Fruit fly (Drosophila melanogaster) whole organism, embryonic: Measurements from ENCODE around the gene dgt1.

Source experiments
- Antp ChIP-seq: fragments of 200-800 bp; sonication (Bioruptor generic); optimal IDR thresholded peaks from 3 replicates; lab custom pipeline; 2016; ENCODE audit warnings: missing biosample characterization, missing genetic modification characterization
- Atf-2 ChIP-seq: fragments of 200-800 bp; sonication (Bioruptor generic); optimal IDR thresholded peaks from 2 replicates; lab custom pipeline; 2016; ENCODE audit warnings: missing biosample characterization, missing genetic modification characterization
- Atf3 ChIP-seq: fragments of 200-800 bp; sonication (Bioruptor generic); optimal IDR thresholded peaks from 3 replicates; lab custom pipeline; 2016; ENCODE audit warnings: missing biosample characterization, missing genetic modification characterization
- CG1024 ChIP-seq: fragments of 200-800 bp; sonication (Bioruptor generic); IDR thresholded peaks from 2 replicates; pipeline ENCODE4 v1.3.6; 2022; ENCODE audit warnings: missing biosample characterization, missing genetic modification characterization
- CG11456 ChIP-seq: fragments of 200-800 bp; sonication (Bioruptor generic); IDR thresholded peaks from 3 replicates; pipeline ENCODE4 v1.3.6; 2022; ENCODE audit warnings: missing biosample characterization, missing genetic modification characterization
- CG12071 ChIP-seq: fragments of 200-800 bp; sonication (Bioruptor generic); optimal IDR thresholded peaks from 3 replicates; lab custom pipeline; 2018; ENCODE audit warnings: missing biosample characterization, mild to moderate bottlenecking, missing genetic modification characterization
- CG12155 ChIP-seq: fragments of 200-800 bp; sonication (Bioruptor generic); optimal IDR thresholded peaks from 3 replicates; lab custom pipeline; 2016; ENCODE audit warnings: missing biosample characterization, missing genetic modification characterization
- CG12769 ChIP-seq: fragments of 200-800 bp; sonication (Bioruptor generic); optimal IDR thresholded peaks from 2 replicates; lab custom pipeline; 2019; ENCODE audit warnings: missing biosample characterization, mild to moderate bottlenecking, missing genetic modification characterization, moderate library complexity
- CG14441 ChIP-seq: fragments of 200-800 bp; sonication (Bioruptor generic); IDR thresholded peaks from 2 replicates; pipeline ENCODE4 v1.3.6; 2022; ENCODE audit warnings: missing biosample characterization, missing genetic modification characterization
- CG17328 ChIP-seq: fragments of 200-800 bp; sonication (Bioruptor generic); IDR thresholded peaks from 2 replicates; pipeline ENCODE4 v1.3.6; 2022; ENCODE audit warnings: missing biosample characterization, missing genetic modification characterization
- CG2116 ChIP-seq: fragments of 200-800 bp; sonication (Bioruptor generic); optimal IDR thresholded peaks from 3 replicates; lab custom pipeline; 2018; ENCODE audit warnings: missing biosample characterization, mild to moderate bottlenecking, missing genetic modification characterization
- CG3838 ChIP-seq: fragments of 200-800 bp; sonication (Bioruptor generic); optimal IDR thresholded peaks from 3 replicates; lab custom pipeline; 2016; ENCODE audit warnings: missing biosample characterization, missing genetic modification characterization
- CG3847 ChIP-seq: fragments of 200-800 bp; sonication (Bioruptor generic); IDR thresholded peaks from 2 replicates; pipeline ENCODE4 v1.3.6; 2022; ENCODE audit warnings: missing biosample characterization, missing genetic modification characterization
- CG5180 ChIP-seq: fragments of 200-800 bp; sonication (Bioruptor generic); optimal IDR thresholded peaks from 3 replicates; lab custom pipeline; 2017; ENCODE audit warnings: missing biosample characterization, missing genetic modification characterization, mild to moderate bottlenecking, moderate library complexity, missing genetic modification reagents
- CG5953 ChIP-seq: fragments of 200-800 bp; sonication (Bioruptor generic); IDR thresholded peaks from 2 replicates; pipeline ENCODE4 v1.3.6; 2022; ENCODE audit warnings: missing biosample characterization, missing genetic modification characterization
- CG6689 ChIP-seq: fragments of 200-800 bp; sonication (Bioruptor generic); IDR thresholded peaks from 2 replicates; pipeline ENCODE4 v1.3.6; 2022; ENCODE audit warnings: missing biosample characterization, missing genetic modification characterization
- CG6813 ChIP-seq: fragments of 200-800 bp; sonication (Bioruptor generic); optimal IDR thresholded peaks from 2 replicates; lab custom pipeline; 2017; ENCODE audit warnings: missing biosample characterization, missing genetic modification characterization, mild to moderate bottlenecking, moderate library complexity, missing genetic modification reagents
- CG7556 ChIP-seq: fragments of 200-800 bp; sonication (Bioruptor generic); optimal IDR thresholded peaks from 2 replicates; lab custom pipeline; 2017; ENCODE audit warnings: missing biosample characterization, mild to moderate bottlenecking, missing genetic modification characterization
- CG7839 ChIP-seq: fragments of 200-800 bp; sonication (Bioruptor generic); optimal IDR thresholded peaks from 3 replicates; lab custom pipeline; 2018; ENCODE audit warnings: missing biosample characterization, mild to moderate bottlenecking, missing genetic modification characterization, moderate library complexity
- CG7963 ChIP-seq: fragments of 200-800 bp; sonication (Bioruptor generic); IDR thresholded peaks from 3 replicates; pipeline ENCODE4 v1.3.6; 2022; ENCODE audit warnings: missing biosample characterization, missing genetic modification characterization; ENCODE audit not compliant: partially characterized antibody
- Camta ChIP-seq: fragments of 200-800 bp; sonication (Bioruptor generic); optimal IDR thresholded peaks from 2 replicates; lab custom pipeline; 2016; ENCODE audit warnings: missing biosample characterization, missing genetic modification characterization
- D ChIP-seq, 2 experiments: fragments of 200-800 bp in 1 of 2; fragments of >200 bp in 1 of 2; sonication (Bioruptor generic) in 1 of 2; optimal IDR thresholded peaks; 2 replicates in 1 of 2; 3 replicates in 1 of 2; lab custom pipeline; 2017; ENCODE audit warnings: mild to moderate bottlenecking in 1 of 2, missing biosample characterization in 1 of 2, missing genetic modification characterization in 1 of 2, missing genetic modification reagents in 1 of 2
- D19B ChIP-seq: fragments of 200-800 bp; sonication (Bioruptor generic); optimal IDR thresholded peaks from 2 replicates; lab custom pipeline; 2017; ENCODE audit warnings: missing biosample characterization, mild to moderate bottlenecking, missing genetic modification characterization
- Dip2 ChIP-seq: fragments of 200-800 bp; sonication (Bioruptor generic); IDR thresholded peaks from 2 replicates; pipeline ENCODE4 v1.3.6; 2022; ENCODE audit warnings: missing biosample characterization, missing genetic modification characterization
- Dll ChIP-seq: fragments of 200-800 bp; sonication (Bioruptor generic); IDR thresholded peaks from 4 replicates; pipeline ENCODE4 v1.3.6; 2022; ENCODE audit warnings: missing biosample characterization, missing genetic modification characterization; ENCODE audit not compliant: partially characterized antibody
- Doc2 ChIP-seq: fragments of 200-800 bp; sonication (Bioruptor generic); IDR thresholded peaks from 2 replicates; pipeline ENCODE4 v1.3.6; 2022; ENCODE audit warnings: missing biosample characterization, missing genetic modification characterization
- Drgx ChIP-seq: fragments of 200-800 bp; sonication (Bioruptor generic); IDR thresholded peaks from 2 replicates; pipeline ENCODE4 v1.3.6; 2022; ENCODE audit warnings: missing biosample characterization, missing genetic modification characterization
- E2f1 ChIP-seq: fragments of 200-800 bp; sonication (Bioruptor generic); IDR thresholded peaks from 2 replicates; pipeline ENCODE4 v1.3.6; 2022; ENCODE audit warnings: missing biosample characterization, missing genetic modification characterization
- H15 ChIP-seq: fragments of 200-800 bp; sonication (Bioruptor generic); IDR thresholded peaks from 3 replicates; pipeline ENCODE4 v1.3.6; 2022; ENCODE audit warnings: missing biosample characterization, missing genetic modification characterization
- Lhr ChIP-seq: fragments of 200-800 bp; sonication (Bioruptor generic); optimal IDR thresholded peaks from 3 replicates; lab custom pipeline; 2017; ENCODE audit warnings: mild to moderate bottlenecking, missing biosample characterization, missing genetic modification reagents, missing genetic modification characterization
- NfI ChIP-seq: fragments of 200-800 bp; sonication (Bioruptor generic); optimal IDR thresholded peaks from 3 replicates; lab custom pipeline; 2018; ENCODE audit warnings: missing biosample characterization, mild to moderate bottlenecking, missing genetic modification characterization, moderate library complexity
- Rfx ChIP-seq: fragments of 200-800 bp; sonication (Bioruptor generic); IDR thresholded peaks from 2 replicates; pipeline ENCODE4 v1.3.6; 2022; ENCODE audit warnings: missing biosample characterization, missing genetic modification characterization
- Usf ChIP-seq: fragments of 200-800 bp; sonication (Bioruptor generic); optimal IDR thresholded peaks from 2 replicates; lab custom pipeline; 2017; ENCODE audit warnings: missing genotype, missing biosample characterization, missing genetic modification characterization
- Vsx1 ChIP-seq: fragments of 200-800 bp; sonication (Bioruptor generic); optimal IDR thresholded peaks from 2 replicates; lab custom pipeline; 2017; ENCODE audit warnings: missing biosample characterization, mild to moderate bottlenecking, missing genetic modification characterization, missing genetic modification reagents
- chif ChIP-seq, 2 experiments: fragments of 200-800 bp; sonication (Bioruptor generic); optimal IDR thresholded peaks; 3 replicates each; lab custom pipeline; 2016; ENCODE audit warnings: missing biosample characterization in 2 of 2, missing genetic modification characterization in 2 of 2
- dati ChIP-seq: fragments of 200-800 bp; sonication (Bioruptor generic); IDR thresholded peaks from 2 replicates; pipeline ENCODE4 v1.3.6; 2022; ENCODE audit warnings: missing biosample characterization, missing genetic modification characterization
- dysf ChIP-seq: fragments of 200-800 bp; sonication (Bioruptor generic); IDR thresholded peaks from 3 replicates; pipeline ENCODE4 v1.3.6; 2022; ENCODE audit warnings: missing biosample characterization, missing genetic modification characterization
- emc ChIP-seq: fragments of 200-800 bp; sonication (Bioruptor generic); optimal IDR thresholded peaks from 2 replicates; lab custom pipeline; 2016; ENCODE audit warnings: missing biosample characterization, missing genetic modification characterization
- fu2 ChIP-seq: fragments of 200-800 bp; sonication (Bioruptor generic); optimal IDR thresholded peaks from 2 replicates; lab custom pipeline; 2016; ENCODE audit warnings: missing biosample characterization, missing genetic modification characterization
- gcm2 ChIP-seq: fragments of 200-800 bp; sonication (Bioruptor generic); optimal IDR thresholded peaks from 2 replicates; lab custom pipeline; 2016; ENCODE audit warnings: missing biosample characterization, missing genetic modification characterization
- gfzf ChIP-seq: fragments of 200-800 bp; sonication (Bioruptor generic); optimal IDR thresholded peaks from 2 replicates; lab custom pipeline; 2016; ENCODE audit warnings: missing biosample characterization, mild to moderate bottlenecking, missing genetic modification characterization, moderate library complexity
- hkb ChIP-seq, 2 experiments: fragments of 200-800 bp in 1 of 2; fragments of >200 bp in 1 of 2; sonication (Bioruptor generic) in 1 of 2; IDR thresholded peaks in 1 of 2; optimal IDR thresholded peaks in 1 of 2; 2 replicates each; pipeline versions ENCODE4 v1.3.6 to Lab custom; 2017 to 2022; ENCODE audit warnings: missing biosample characterization in 1 of 2, missing genetic modification characterization in 1 of 2
- klu ChIP-seq: fragments of 200-800 bp; sonication (Bioruptor generic); IDR thresholded peaks from 2 replicates; pipeline ENCODE4 v1.3.6; 2022; ENCODE audit warnings: missing biosample characterization, missing genetic modification characterization
- lola ChIP-seq, 3 experiments: fragments of >200 bp in 2 of 3; fragments of 200-800 bp in 1 of 3; sonication (Bioruptor generic) in 1 of 3; optimal IDR thresholded peaks; 2 replicates each; lab custom pipeline; 2017 to 2019; ENCODE audit warnings: missing biosample characterization in 3 of 3, missing genetic modification characterization in 3 of 3, mild to moderate bottlenecking in 1 of 3, moderate library complexity in 1 of 3
- p53 ChIP-seq: fragments of 200-800 bp; sonication (Bioruptor generic); optimal IDR thresholded peaks from 2 replicates; lab custom pipeline; 2016; ENCODE audit warnings: missing biosample characterization, missing genetic modification characterization
- pum ChIP-seq: fragments of 200-800 bp; sonication (Bioruptor generic); optimal IDR thresholded peaks from 2 replicates; lab custom pipeline; 2016; ENCODE audit warnings: missing biosample characterization, missing genetic modification characterization
- sd ChIP-seq: fragments of 200-800 bp; sonication (Bioruptor generic); optimal IDR thresholded peaks from 3 replicates; lab custom pipeline; 2018; ENCODE audit warnings: missing biosample characterization, mild to moderate bottlenecking, missing genetic modification characterization, moderate library complexity
- sim ChIP-seq: fragments of 200-800 bp; sonication (Bioruptor generic); IDR thresholded peaks from 2 replicates; pipeline ENCODE4 v1.3.6; 2022; ENCODE audit warnings: missing biosample characterization, missing genetic modification characterization
- stwl ChIP-seq: fragments of 200-800 bp; sonication (Bioruptor generic); optimal IDR thresholded peaks from 3 replicates; lab custom pipeline; 2018; ENCODE audit warnings: missing biosample characterization, mild to moderate bottlenecking, missing genetic modification characterization, moderate library complexity
- tx ChIP-seq: fragments of 200-800 bp; sonication (Bioruptor generic); optimal IDR thresholded peaks from 2 replicates; lab custom pipeline; 2016; ENCODE audit warnings: missing biosample characterization, missing genetic modification characterization
- zf30C ChIP-seq: fragments of 200-800 bp; sonication (Bioruptor generic); optimal IDR thresholded peaks from 3 replicates; lab custom pipeline; 2018; ENCODE audit warnings: missing biosample characterization, mild to moderate bottlenecking, missing genetic modification characterization

dgt1 gene

dm6 chr3R:29847126-29847525 lies 10.2 kb downstream of the dgt1 start (continued):
- TF ChIP-seq chif (GFP tag; optimal IDR thresholded peaks at IDR 0.05; lab: Kevin White, UChicago) = peak in 1 of 2 experiments; percentile 28
- no peak for TF ChIP-seq CG7556 (GFP tag; lab: Kevin White, UChicago)
- TF ChIP-seq dati (GFP tag; lab: Robert Waterston, UW) = 0 out of 2 replicates have a peak, but pooled peaks have one; percentile 18
- no peak for TF ChIP-seq Dip2
- TF ChIP-seq Vsx1 (GFP tag; lab: Kevin White, UChicago) = no peak
- TF ChIP-seq gcm2 (GFP tag; lab: Kevin White, UChicago) = no peak
- TF ChIP-seq CG14441 (GFP tag; lab: Robert Waterston, UW) = no peak
- no peak for TF ChIP-seq Atf3
- no peak for TF ChIP-seq gfzf (GFP tag; lab: Kevin White, UChicago)
- no peak for TF ChIP-seq hkb (optimal IDR thresholded peaks at IDR 0.05; lab: Kevin White, UChicago)
- TF ChIP-seq hkb (GFP tag; IDR thresholded peaks at IDR 0.05; lab: Robert Waterston, UW) = 0 out of 2 replicates have a peak, but pooled peaks have one; percentile 18
- 0 out of 2 replicates have a peak, but pooled peaks have one; percentile 21 for TF ChIP-seq CG17328 (GFP tag; lab: Robert Waterston, UW)
- TF ChIP-seq zf30C (GFP tag; lab: Kevin White, UChicago) = no peak
- TF ChIP-seq CG12769 (tag; lab: Kevin White, UChicago) = no peak
- no peak for TF ChIP-seq Rfx (GFP tag; lab: Robert Waterston, UW)
- no peak for TF ChIP-seq CG1024 (GFP tag; lab: Robert Waterston, UW)
- TF ChIP-seq stwl (tag; lab: Kevin White, UChicago) = no peak
- TF ChIP-seq CG12071 (GFP tag; lab: Kevin White, UChicago) = no peak
- no peak for TF ChIP-seq fu2
- no peak for TF ChIP-seq Doc2
- no peak for TF ChIP-seq CG7839 (tag; lab: Kevin White, UChicago)
- TF ChIP-seq lola (GFP tag; optimal IDR thresholded peaks at IDR 0.05; lab: Kevin White, UChicago) = no peak
- no peak for TF ChIP-seq CG12155 (GFP tag; lab: Kevin White, UChicago)
- no peak for TF ChIP-seq CG6813
- TF ChIP-seq D19B = no peak
- peak; percentile 38; the same call in 1 of the 3 replicates for TF ChIP-seq dysf (GFP tag; lab: Robert Waterston, UW)
- TF ChIP-seq Antp (GFP tag; lab: Kevin White, UChicago) = no peak
- no peak for TF ChIP-seq CG3847 (GFP tag; lab: Robert Waterston, UW)
- TF ChIP-seq CG5180 (GFP tag; lab: Kevin White, UChicago) = no peak
- TF ChIP-seq Lhr = no peak
- no peak for TF ChIP-seq H15 (GFP tag; lab: Robert Waterston, UW)
- no peak for TF ChIP-seq CG5953 (GFP tag; lab: Robert Waterston, UW)
- TF ChIP-seq CG6689 (GFP tag; lab: Robert Waterston, UW) = peak; percentile 23; the same call in 1 of the 2 replicates
- no peak for TF ChIP-seq sim (GFP tag; lab: Robert Waterston, UW)

dm6 chr3R:29841293-29841791 lies 15.9 kb downstream of the dgt1 start, which contains the start of gene Cad99C:
TSS of gene Cad99C (plus strand) at chr3R:29841657.
- TF ChIP-seq tx (GFP tag; lab: Kevin White, UChicago) (no peak), Camta (GFP tag; lab: Kevin White, UChicago) (no peak), CG2116 (no peak), CG3838 (GFP tag; lab: Kevin White, UChicago) (no peak), emc (no peak), Usf (GFP tag; lab: Kevin White, UChicago) (no peak), klu (GFP tag; lab: Robert Waterston, UW) (no peak), Atf-2 (GFP tag; lab: Kevin White, UChicago) (no peak), NfI (GFP tag; lab: Kevin White, UChicago) (no peak), sd (tag; lab: Kevin White, UChicago) (peak; percentile 61), CG7963 (GFP tag; lab: Robert Waterston, UW) (0 out of 3 replicates have a peak, but pooled peaks have one; percentile 17), CG7556 (GFP tag; lab: Kevin White, UChicago) (no peak), pum (GFP tag; lab: Kevin White, UChicago) (no peak), Dll (GFP tag; lab: Robert Waterston, UW) (no peak), Drgx (GFP tag; lab: Robert Waterston, UW) (no peak), D (optimal IDR thresholded peaks at IDR 0.05; lab: Kevin White, UChicago) (peak; percentile 68), D (GFP tag; optimal IDR thresholded peaks at IDR 0.05; lab: Kevin White, UChicago) (no peak), CG11456 (GFP tag; lab: Robert Waterston, UW) (no peak), p53 (GFP tag; lab: Kevin White, UChicago) (peak; percentile 60), E2f1 (GFP tag; lab: Robert Waterston, UW) (no peak)
